Fruit fly (Drosophila melanogaster) whole organism, wandering third instar larva: ENCODE measurements around the gene robo2.

ENCODE experiments used
- GATAd ChIP-seq: sonication (Bioruptor generic); optimal IDR thresholded peaks from 2 replicates; lab custom pipeline; 2016; ENCODE audit warnings: missing biosample characterization, missing genetic modification characterization
- HLH106 ChIP-seq: fragments of 200-800 bp; optimal IDR thresholded peaks from 3 replicates; lab custom pipeline; 2019; ENCODE audit warnings: missing biosample characterization, mild to moderate bottlenecking, missing genetic modification characterization, moderate library complexity
- Hr78 ChIP-seq: fragments of >200 bp; optimal IDR thresholded peaks from 2 replicates; lab custom pipeline; 2017; ENCODE audit warnings: missing biosample characterization, missing genetic modification characterization
- Sp1 ChIP-seq: fragments of 200-800 bp; sonication (Bioruptor generic); optimal IDR thresholded peaks from 3 replicates; lab custom pipeline; 2019; ENCODE audit warnings: missing biosample characterization, mild to moderate bottlenecking, missing genetic modification characterization, moderate library complexity
- Vsx2 ChIP-seq: fragments of 200-300, 225-300 bp; sonication (Bioruptor generic); optimal IDR thresholded peaks from 2 replicates; lab custom pipeline; 2018; ENCODE audit warnings: missing biosample characterization, missing genetic modification characterization; ENCODE audit not compliant: partially characterized antibody
- h ChIP-seq: fragments of 200-800 bp; sonication (Bioruptor generic); optimal IDR thresholded peaks from 3 replicates; lab custom pipeline; 2016; ENCODE audit warnings: missing biosample characterization, mild to moderate bottlenecking, missing genetic modification characterization
- jim ChIP-seq: fragments of 175-275, 200-325 bp; sonication (Bioruptor generic); optimal IDR thresholded peaks from 2 replicates; lab custom pipeline; 2016; ENCODE audit warnings: missing biosample characterization, mild to moderate bottlenecking, missing genetic modification characterization
- pan ChIP-seq: fragments of >200 bp; optimal IDR thresholded peaks from 2 replicates; lab custom pipeline; 2017
- sv ChIP-seq: fragments of 200-800 bp; sonication (Bioruptor generic); optimal IDR thresholded peaks from 3 replicates; lab custom pipeline; 2016; ENCODE audit warnings: missing biosample characterization, missing genetic modification characterization
- usp ChIP-seq: fragments of >200 bp; optimal IDR thresholded peaks from 2 replicates; lab custom pipeline; 2017; ENCODE audit warnings: missing biosample characterization, missing genetic modification characterization
- woc ChIP-seq: sonication (Bioruptor generic); optimal IDR thresholded peaks from 2 replicates; lab custom pipeline; 2016; ENCODE audit warnings: missing biosample characterization, mild to moderate bottlenecking, missing genetic modification characterization

DNA sequence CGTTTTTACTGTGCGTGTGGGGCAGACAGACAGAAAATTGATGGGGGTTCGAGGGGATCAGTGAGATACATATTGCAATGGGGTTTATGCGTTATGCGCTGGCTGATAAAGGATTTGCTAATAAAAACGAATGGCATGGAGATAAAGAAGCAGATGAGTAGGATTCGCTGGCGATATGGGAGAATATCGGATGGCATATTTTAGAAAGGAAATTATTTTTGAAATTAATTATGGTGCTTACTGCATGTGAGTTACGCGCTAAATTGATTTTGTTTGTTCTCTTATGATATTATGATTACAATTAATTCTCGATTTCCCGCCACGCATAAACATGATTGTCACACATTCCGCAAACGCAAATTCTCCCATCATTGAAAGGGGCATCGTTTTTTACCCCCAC lies 7.6 kb downstream of the robo2 start:
- no peak for TF ChIP-seq Hr78 (GFP tag; lab: Kevin White, UChicago)
- TF ChIP-seq Vsx2 (GFP tag; lab: Kevin White, UChicago): no peak
- peak; percentile 66 for TF ChIP-seq woc (GFP tag; lab: Kevin White, UChicago)
- TF ChIP-seq usp (GFP tag; lab: Kevin White, UChicago): no peak
- TF ChIP-seq pan: no peak
- no peak for TF ChIP-seq GATAd (GFP tag; lab: Kevin White, UChicago)
- TF ChIP-seq jim: no peak
- peak; percentile 69 for TF ChIP-seq Sp1 (GFP tag; lab: Kevin White, UChicago)
- no peak for TF ChIP-seq sv (GFP tag; lab: Kevin White, UChicago)
- TF ChIP-seq HLH106: peak; percentile 48
- peak; percentile 63 for TF ChIP-seq h (GFP tag; lab: Kevin White, UChicago)
